Worm (Caenorhabditis elegans) whole organism, late embryonic: Measurements from ENCODE around the gene srr-10.

Source experiments
- C08G9.2 ChIP-seq: sonication (generic microtip); optimal IDR thresholded peaks from 2 replicates; lab custom pipeline; 2016; ENCODE audit warnings: mild to moderate bottlenecking, missing genetic modification characterization, moderate library complexity, missing compliant biosample characterization
- ceh-6 ChIP-seq: fragments of 200-800 bp; sonication (Bioruptor generic); optimal IDR thresholded peaks from 2 replicates; lab custom pipeline; 2018; ENCODE audit warnings: mild to moderate bottlenecking, missing genetic modification characterization, missing compliant biosample characterization
- elt-4 ChIP-seq: sonication (generic microtip); optimal IDR thresholded peaks from 2 replicates; lab custom pipeline; 2016; ENCODE audit warnings: missing genetic modification characterization, missing compliant biosample characterization
- fkh-10 ChIP-seq: fragments of 150-350 bp; optimal IDR thresholded peaks from 2 replicates; lab custom pipeline; 2014; ENCODE audit warnings: missing biosample characterization, missing genetic modification reagents, missing genetic modification characterization
- nhr-11 ChIP-seq: fragments of 150-350 bp; optimal IDR thresholded peaks from 2 replicates; lab custom pipeline; 2014; ENCODE audit warnings: missing biosample characterization, missing genetic modification characterization
- pha-4 ChIP-seq: fragments of 150-350 bp; optimal IDR thresholded peaks from 2 replicates; lab custom pipeline; 2018; ENCODE audit warnings: missing biosample characterization, missing genetic modification reagents, missing genetic modification characterization
- ttx-3 ChIP-seq: sonication (generic microtip); optimal IDR thresholded peaks from 2 replicates; lab custom pipeline; 2016; ENCODE audit warnings: missing genetic modification reagents, missing genetic modification characterization, missing compliant biosample characterization
- zip-5 ChIP-seq: sonication (generic microtip); optimal IDR thresholded peaks from 2 replicates; lab custom pipeline; 2016; ENCODE audit warnings: missing genetic modification characterization, missing compliant biosample characterization

ce11 chrV:7781511-7781910 is 46.1 kb downstream of the srr-10 start, which contains the start of gene cyp-32A1:
- TF ChIP-seq ttx-3: no peak
- TF ChIP-seq ceh-6: no peak
- no peak for TF ChIP-seq C08G9.2 (tag; lab: Kevin White, UChicago)
- TF ChIP-seq zip-5: no peak
- no peak for TF ChIP-seq nhr-11
- no peak for TF ChIP-seq pha-4 (tag; lab: Kevin White, UChicago)
- no peak for TF ChIP-seq elt-4 (tag; lab: Kevin White, UChicago)
- TF ChIP-seq fkh-10: no peak
